Worm (Caenorhabditis elegans) whole organism, L2 larva: ENCODE measurements around the gene R02F11.10.
A peak's percentile ranks its signal among the peaks of the same experiment; 100 is the strongest.

ENCODE experiments used
- C34F6.9 ChIP-seq: fragments of 150-350 bp; optimal IDR thresholded peaks from 2 replicates; lab custom pipeline; 2014; ENCODE audit warnings: missing biosample characterization, missing genetic modification characterization
- F13H6.1 ChIP-seq: sonication (generic microtip); optimal IDR thresholded peaks from 2 replicates; lab custom pipeline; 2016; ENCODE audit warnings: missing genetic modification characterization, missing compliant biosample characterization
- R02D3.7 ChIP-seq: fragments of 150-350 bp; optimal IDR thresholded peaks from 2 replicates; lab custom pipeline; 2014; ENCODE audit warnings: missing biosample characterization, missing genetic modification characterization
- ZK546.5 ChIP-seq: sonication (generic microtip); optimal IDR thresholded peaks from 2 replicates; lab custom pipeline; 2017; ENCODE audit warnings: missing biosample characterization, missing genetic modification characterization
- alr-1 ChIP-seq: fragments of 150-350 bp; optimal IDR thresholded peaks from 2 replicates; lab custom pipeline; 2014; ENCODE audit warnings: missing biosample characterization, missing genetic modification characterization
- aly-2 ChIP-seq: fragments of 150-350 bp; optimal IDR thresholded peaks from 2 replicates; lab custom pipeline; 2014; ENCODE audit warnings: missing biosample characterization, missing genetic modification characterization
- blmp-1 ChIP-seq: sonication (generic microtip); optimal IDR thresholded peaks from 2 replicates; lab custom pipeline; 2017; ENCODE audit warnings: missing genetic modification characterization, mild to moderate bottlenecking, missing compliant biosample characterization, antibody characterized with exemption, moderate library complexity; ENCODE audit not compliant: insufficient read depth
- ceh-16 ChIP-seq: fragments of 150-350 bp; optimal IDR thresholded peaks from 2 replicates; lab custom pipeline; 2014; ENCODE audit warnings: missing biosample characterization, missing genetic modification characterization
- crh-2 ChIP-seq: sonication (generic microtip); optimal IDR thresholded peaks from 2 replicates; lab custom pipeline; 2017; ENCODE audit warnings: missing biosample characterization, missing genetic modification characterization
- dmd-4 ChIP-seq: sonication (generic microtip); optimal IDR thresholded peaks from 2 replicates; lab custom pipeline; 2017; ENCODE audit warnings: missing biosample characterization, missing genetic modification characterization
- egl-27 ChIP-seq: sonication (generic microtip); optimal IDR thresholded peaks from 3 replicates; lab custom pipeline; 2017; ENCODE audit warnings: missing biosample characterization, missing genetic modification reagents, missing genetic modification characterization
- elt-1 ChIP-seq: fragments of 150-350 bp; optimal IDR thresholded peaks from 2 replicates; lab custom pipeline; 2014; ENCODE audit warnings: missing biosample characterization, missing genetic modification characterization
- elt-3 ChIP-seq: sonication (generic microtip); optimal IDR thresholded peaks from 2 replicates; lab custom pipeline; 2017; ENCODE audit warnings: missing biosample characterization, missing genetic modification characterization
- fos-1 ChIP-seq: fragments of 150-350 bp; optimal IDR thresholded peaks from 2 replicates; lab custom pipeline; 2014; ENCODE audit warnings: missing biosample characterization, missing genetic modification characterization
- gmeb-1 ChIP-seq: fragments of 150-350 bp; optimal IDR thresholded peaks from 2 replicates; lab custom pipeline; 2014; ENCODE audit warnings: missing biosample characterization, missing genetic modification characterization
- lin-11 ChIP-seq: fragments of 150-350 bp; sonication (generic microtip); optimal IDR thresholded peaks from 2 replicates; lab custom pipeline; 2014; ENCODE audit warnings: missing biosample characterization, missing genetic modification characterization, inconsistent platforms, mixed read lengths
- mbf-1 ChIP-seq: sonication (generic microtip); optimal IDR thresholded peaks from 2 replicates; lab custom pipeline; 2017; ENCODE audit warnings: missing biosample characterization, missing genetic modification characterization
- mdl-1 ChIP-seq, 2 experiments: fragments of 150-350 bp in 1 of 2; sonication (generic microtip) in 1 of 2; optimal IDR thresholded peaks; 2 replicates each; lab custom pipeline; 2017; ENCODE audit warnings: missing biosample characterization in 2 of 2, missing genetic modification characterization in 2 of 2
- nhr-10 ChIP-seq: sonication (generic microtip); optimal IDR thresholded peaks from 2 replicates; lab custom pipeline; 2017; ENCODE audit warnings: missing biosample characterization, missing genetic modification characterization
- nhr-11 ChIP-seq: fragments of 150-350 bp; optimal IDR thresholded peaks from 2 replicates; lab custom pipeline; 2014; ENCODE audit warnings: missing biosample characterization, missing genetic modification characterization
- nhr-12 ChIP-seq: fragments of 150-350 bp; optimal IDR thresholded peaks from 2 replicates; lab custom pipeline; 2014; ENCODE audit warnings: missing biosample characterization, missing genetic modification characterization
- nhr-129 ChIP-seq: fragments of 150-350 bp; optimal IDR thresholded peaks from 2 replicates; lab custom pipeline; 2014; ENCODE audit warnings: missing biosample characterization, missing genetic modification characterization
- nhr-21 ChIP-seq: fragments of 150-350 bp; optimal IDR thresholded peaks from 2 replicates; lab custom pipeline; 2014; ENCODE audit warnings: missing biosample characterization, missing genetic modification characterization
- nhr-23 ChIP-seq: fragments of 150-350 bp; optimal IDR thresholded peaks from 2 replicates; lab custom pipeline; 2014; ENCODE audit warnings: missing biosample characterization, missing genetic modification reagents, missing genetic modification characterization
- nhr-237 ChIP-seq: fragments of 150-350 bp; optimal IDR thresholded peaks from 2 replicates; lab custom pipeline; 2014; ENCODE audit warnings: missing biosample characterization, missing genetic modification characterization
- nhr-25 ChIP-seq: fragments of 150-350 bp; sonication (generic microtip); optimal IDR thresholded peaks from 3 replicates; lab custom pipeline; 2014; ENCODE audit warnings: missing biosample characterization, missing genetic modification characterization
- nhr-6 ChIP-seq: fragments of 150-350 bp; optimal IDR thresholded peaks from 2 replicates; lab custom pipeline; 2014; ENCODE audit warnings: missing biosample characterization, missing genetic modification characterization
- peb-1 ChIP-seq: fragments of 150-350 bp; optimal IDR thresholded peaks from 2 replicates; lab custom pipeline; 2014; ENCODE audit warnings: missing biosample characterization, missing genetic modification characterization
- sem-4 ChIP-seq: fragments of 150-350 bp; optimal IDR thresholded peaks from 2 replicates; lab custom pipeline; 2014; ENCODE audit warnings: missing biosample characterization, missing genetic modification reagents, missing genetic modification characterization
- skn-1 ChIP-seq: sonication (generic microtip); optimal IDR thresholded peaks from 2 replicates; lab custom pipeline; 2017; ENCODE audit warnings: missing biosample characterization, missing genetic modification characterization
- sma-3 ChIP-seq: sonication (generic microtip); optimal IDR thresholded peaks from 2 replicates; lab custom pipeline; 2016; ENCODE audit warnings: missing genetic modification reagents, missing genetic modification characterization, missing compliant biosample characterization
- sma-9 ChIP-seq, 2 experiments: fragments of 150-350 bp in 1 of 2; sonication (generic microtip) in 1 of 2; optimal IDR thresholded peaks; 2 replicates each; lab custom pipeline; 2014 to 2016; ENCODE audit warnings: missing genetic modification characterization in 2 of 2, mild to moderate bottlenecking in 1 of 2, missing biosample characterization in 1 of 2, missing compliant biosample characterization in 1 of 2, missing genetic modification reagents in 1 of 2, moderate library complexity in 1 of 2
- unc-39 ChIP-seq: fragments of 150-350 bp; optimal IDR thresholded peaks from 2 replicates; lab custom pipeline; 2014; ENCODE audit warnings: missing biosample characterization, missing genetic modification characterization
- unc-62 ChIP-seq: fragments of 150-350 bp; optimal IDR thresholded peaks from 2 replicates; lab custom pipeline; 2014; ENCODE audit warnings: missing biosample characterization, missing genetic modification reagents, missing genetic modification characterization
- zag-1 ChIP-seq: fragments of 150-350 bp; optimal IDR thresholded peaks from 2 replicates; lab custom pipeline; 2014; ENCODE audit warnings: missing biosample characterization, missing genetic modification characterization
- ztf-4 ChIP-seq: fragments of 150-350 bp; optimal IDR thresholded peaks from 2 replicates; lab custom pipeline; 2014; ENCODE audit warnings: missing biosample characterization, missing genetic modification characterization

The R02F11.10 gene

DNA sequence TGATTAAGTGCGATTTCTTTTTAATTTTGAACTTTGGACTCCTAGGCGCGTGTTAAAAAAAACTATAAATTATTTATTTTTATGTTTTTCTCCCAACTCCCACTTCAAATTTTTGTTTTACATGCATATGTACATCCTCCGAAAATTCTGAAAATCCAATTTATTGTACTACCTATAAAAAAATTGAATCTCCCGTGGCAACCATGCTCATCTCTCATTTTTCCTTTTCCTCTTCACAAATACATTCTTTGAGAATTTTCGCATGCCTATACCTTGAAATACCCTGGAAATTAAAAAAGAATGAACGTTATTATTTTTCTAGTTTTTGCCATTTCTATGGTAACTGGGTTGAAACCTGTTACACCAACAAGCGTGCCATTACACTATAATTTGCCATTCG lies at the start of gene R02F11.10:
Gene R02F11.10, plus strand, starts transcription at position 301 of the 400 bp plus-strand sequence.
- TF ChIP-seq nhr-21, result no peak

- no peak for TF ChIP-seq nhr-6
- no peak for TF ChIP-seq F13H6.1 (tag; lab: Kevin White, UChicago)
- TF ChIP-seq elt-3, result no peak
- TF ChIP-seq egl-27 (tag; lab: Kevin White, UChicago), result no peak
- TF ChIP-seq unc-62, result no peak
- TF ChIP-seq nhr-237, result no peak
- TF ChIP-seq unc-39 (tag; lab: Kevin White, UChicago), result no peak
- TF ChIP-seq alr-1 (tag; lab: Kevin White, UChicago), result no peak
- TF ChIP-seq lin-11 (tag; lab: Kevin White, UChicago), result no peak
- TF ChIP-seq sma-3, result no peak
- no peak for TF ChIP-seq zag-1 (tag; lab: Kevin White, UChicago)
- TF ChIP-seq skn-1 (tag; lab: Kevin White, UChicago), result no peak
- no peak for TF ChIP-seq mbf-1
- TF ChIP-seq R02D3.7, result no peak
- no peak for TF ChIP-seq ZK546.5 (tag; lab: Kevin White, UChicago)
- TF ChIP-seq nhr-10 (tag; lab: Kevin White, UChicago), result no peak
- TF ChIP-seq gmeb-1, result peak; percentile 7
- peak; percentile 45 for TF ChIP-seq sma-9 (GFP tag; optimal IDR thresholded peaks at IDR 0.05; lab: Kevin White, UChicago)
- no peak for TF ChIP-seq sma-9 (tag; optimal IDR thresholded peaks at IDR 0.05; lab: Kevin White, UChicago)
- peak; percentile 47 for TF ChIP-seq fos-1 (tag; lab: Kevin White, UChicago)
- no peak for TF ChIP-seq mdl-1 (tag; optimal IDR thresholded peaks at IDR 0.05; lab: Kevin White, UChicago)
- no peak for TF ChIP-seq nhr-25 (tag; lab: Kevin White, UChicago)
- no peak for TF ChIP-seq aly-2
- TF ChIP-seq dmd-4 (tag; lab: Kevin White, UChicago), result no peak
- TF ChIP-seq nhr-11 (tag; lab: Kevin White, UChicago), result no peak
- no peak for TF ChIP-seq sem-4 (tag; lab: Kevin White, UChicago)
- no peak for TF ChIP-seq elt-1 (tag; lab: Kevin White, UChicago)
- TF ChIP-seq crh-2 (tag; lab: Kevin White, UChicago), result no peak
- TF ChIP-seq nhr-129 (tag; lab: Kevin White, UChicago), result peak; percentile 65
- no peak for TF ChIP-seq peb-1 (tag; lab: Kevin White, UChicago)
- TF ChIP-seq, all 48 proteins: peak for 4
These were observed 46.7 kb upstream of the R02F11.10 start, which contains the start of gene ugt-61 for ce11 chrV:4742190-4742589. Gene ugt-61, plus strand, starts transcription at chrV:4742422.

- TF ChIP-seq dmd-4 (tag; lab: Kevin White, UChicago), result no peak
- no peak for TF ChIP-seq alr-1 (tag; lab: Kevin White, UChicago)
- TF ChIP-seq R02D3.7, result no peak
- no peak for TF ChIP-seq sma-9 (GFP tag; optimal IDR thresholded peaks at IDR 0.05; lab: Kevin White, UChicago)
- TF ChIP-seq sma-9 (tag; optimal IDR thresholded peaks at IDR 0.05; lab: Kevin White, UChicago), result no peak
- no peak for TF ChIP-seq ztf-4
- TF ChIP-seq ZK546.5 (tag; lab: Kevin White, UChicago), result no peak
- no peak for TF ChIP-seq sma-3
- no peak for TF ChIP-seq peb-1 (tag; lab: Kevin White, UChicago)
- no peak for TF ChIP-seq crh-2 (tag; lab: Kevin White, UChicago)
- TF ChIP-seq nhr-129 (tag; lab: Kevin White, UChicago), result no peak
These were observed 43.7 kb upstream of the R02F11.10 start, which contains the start of gene C18G1.7 for ce11 chrV:4745269-4745668. Gene C18G1.7, plus strand, starts transcription at chrV:4745569.

DNA sequence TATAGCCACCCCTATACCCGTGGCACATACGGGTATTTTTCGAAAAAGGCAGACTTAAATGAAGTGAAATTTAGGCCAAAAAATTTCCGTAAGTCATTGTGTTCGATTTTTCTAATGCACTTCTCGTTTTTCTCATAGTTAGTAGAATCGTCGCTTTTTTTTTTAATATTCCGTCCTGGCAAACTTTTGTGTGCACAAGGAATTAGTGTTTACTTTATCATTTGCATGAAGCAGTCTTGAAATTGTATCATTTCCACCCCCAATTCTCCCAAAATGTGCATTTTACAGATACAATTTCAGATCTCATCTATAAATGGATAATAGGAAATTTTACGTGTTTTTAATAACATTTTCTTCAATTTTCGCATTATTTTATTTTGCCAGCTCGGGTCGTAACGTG lies 38.6 kb upstream of the R02F11.10 start, which contains the start of gene C18G1.6:
Gene C18G1.6, plus strand, starts transcription at position 301 of the 400 bp plus-strand sequence.
- no peak for TF ChIP-seq nhr-6
- no peak for TF ChIP-seq R02D3.7
- no peak for TF ChIP-seq ztf-4
- TF ChIP-seq fos-1 (tag; lab: Kevin White, UChicago), result no peak
- TF ChIP-seq nhr-10 (tag; lab: Kevin White, UChicago), result no peak
- TF ChIP-seq nhr-21, result no peak
- no peak for TF ChIP-seq nhr-129 (tag; lab: Kevin White, UChicago)
- no peak for TF ChIP-seq blmp-1 (tag; lab: Kevin White, UChicago)
- TF ChIP-seq unc-62, result no peak
- TF ChIP-seq C34F6.9 (tag; lab: Kevin White, UChicago), result no peak
- no peak for TF ChIP-seq ceh-16 (tag; lab: Kevin White, UChicago)
- TF ChIP-seq aly-2, result no peak
- TF ChIP-seq nhr-12 (tag; lab: Kevin White, UChicago), result no peak
- TF ChIP-seq nhr-23 (tag; lab: Kevin White, UChicago), result no peak
- TF ChIP-seq, all 48 proteins: peak for 0
